Comparison of ENCODE assay signal across 5 fruit fly cellular contexts in the genomic region with DNA sequence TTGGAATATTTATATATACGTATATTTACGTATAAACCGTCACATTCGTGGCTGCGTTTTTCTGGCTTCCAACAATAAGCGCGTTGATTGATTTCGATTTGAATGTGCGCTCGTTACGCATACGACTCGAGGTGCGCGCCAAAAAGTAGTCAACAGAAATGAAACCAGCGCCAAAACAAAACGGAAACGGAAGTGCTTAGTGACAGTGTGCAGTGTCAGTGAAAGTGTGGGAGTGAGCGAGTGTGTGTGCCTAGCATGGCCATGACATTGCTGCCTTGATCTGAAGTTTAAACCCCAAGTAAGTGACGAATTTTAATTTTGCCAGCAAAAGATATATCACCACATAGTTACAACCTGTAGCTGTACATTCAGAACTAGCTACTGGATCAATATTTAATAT.
TF ChIP-seq lines count a peak whose summit lies in the region.

A gene (plus strand): TSS at position 192 of the 400 bp plus-strand sequence.

- TF ChIP-seq CTCF in whole organism, embryonic (GFP tag; optimal IDR thresholded peaks at IDR 0.05; lab: Kevin White, UChicago) = no peak

TF ChIP-seq in whole organism, adult, 20 proteins besides CTCF, POLR2A, EP300 and RAD21:
- TF ChIP-seq CG14711 (tag; optimal IDR thresholded peaks at IDR 0.05; lab: Kevin White, UChicago) = no peak
- peak; percentile 3 for TF ChIP-seq CG11617 (GFP tag; optimal IDR thresholded peaks at IDR 0.05; lab: Kevin White, UChicago)

TF ChIP-seq in whole organism, embryonic, 481 proteins besides CTCF, POLR2A, EP300 and RAD21 (continues in another document):
- TF ChIP-seq CG3995 (GFP tag; optimal IDR thresholded peaks at IDR 0.05; lab: Kevin White, UChicago) (no peak), CG15601 (tag; optimal IDR thresholded peaks at IDR 0.05; lab: Kevin White, UChicago) (no peak), CG9817 (tag; optimal IDR thresholded peaks at IDR 0.05; lab: Kevin White, UChicago) (peak; percentile 22), D19A (tag; optimal IDR thresholded peaks at IDR 0.05; lab: Kevin White, UChicago) (no peak), tup (GFP tag; optimal IDR thresholded peaks at IDR 0.05; lab: Kevin White, UChicago) (no peak), Sox100B (GFP tag; optimal IDR thresholded peaks at IDR 0.05; lab: Kevin White, UChicago) (no peak), CG34224 (GFP tag; IDR thresholded peaks at IDR 0.05; lab: Robert Waterston, UW; ENCODE audit: partially characterized antibody) (no peak), CG43689 (GFP tag; IDR thresholded peaks at IDR 0.05; lab: Robert Waterston, UW) (no peak), tap (tag; optimal IDR thresholded peaks at IDR 0.05; lab: Kevin White, UChicago) (no peak), CG4328 (GFP tag; optimal IDR thresholded peaks at IDR 0.05; lab: Kevin White, UChicago) (peak; percentile 7), Sry-β (GFP tag; optimal IDR thresholded peaks at IDR 0.05; lab: Kevin White, UChicago) (no peak), amos (GFP tag; IDR thresholded peaks at IDR 0.05; lab: Robert Waterston, UW; ENCODE audit: partially characterized antibody) (no peak), so (GFP tag; IDR thresholded peaks at IDR 0.05; lab: Robert Waterston, UW) (no peak), CG13424 (tag; optimal IDR thresholded peaks at IDR 0.05; lab: Kevin White, UChicago) (no peak), slbo (GFP tag; IDR thresholded peaks at IDR 0.05; lab: Robert Waterston, UW) (no peak), CG13624 (GFP tag; optimal IDR thresholded peaks at IDR 0.05; lab: Kevin White, UChicago) (no peak), CG1832 (GFP tag; optimal IDR thresholded peaks at IDR 0.05; lab: Kevin White, UChicago) (no peak), CG7963 (GFP tag; IDR thresholded peaks at IDR 0.05; lab: Robert Waterston, UW; ENCODE audit: partially characterized antibody) (no peak), Atf-2 (GFP tag; optimal IDR thresholded peaks at IDR 0.05; lab: Kevin White, UChicago) (no peak), CG7271 (tag; optimal IDR thresholded peaks at IDR 0.05; lab: Kevin White, UChicago) (peak; percentile 31), CG7372 (GFP tag; IDR thresholded peaks at IDR 0.05; lab: Robert Waterston, UW) (peak; percentile 29; the same call in 1 of the 2 replicates)

TF ChIP-seq in whole organism, prepupa, 60 proteins besides CTCF, POLR2A, EP300 and RAD21:
- TF ChIP-seq CG10631 (GFP tag; optimal IDR thresholded peaks at IDR 0.05; lab: Kevin White, UChicago) (no peak), achi (GFP tag; optimal IDR thresholded peaks at IDR 0.05; lab: Kevin White, UChicago) (peak; percentile 78), salr (GFP tag; optimal IDR thresholded peaks at IDR 0.05; lab: Kevin White, UChicago) (peak in 1 of 2 experiments; percentile 6), fd59A (GFP tag; optimal IDR thresholded peaks at IDR 0.05; lab: Kevin White, UChicago) (peak; percentile 12)
TF ChIP-seq in whole organism, prepupa: peak in this region for 3.

TF ChIP-seq in whole organism, pupa, 21 proteins besides CTCF, POLR2A, EP300 and RAD21:
- peak; percentile 54; the same call in 2 of the 3 replicates for TF ChIP-seq CG4496 (GFP tag; IDR thresholded peaks at IDR 0.05; lab: Robert Waterston, UW)
- TF ChIP-seq CG34367 (tag; optimal IDR thresholded peaks at IDR 0.05; lab: Kevin White, UChicago) = peak; percentile 42
- no peak for TF ChIP-seq EcR (GFP tag; optimal IDR thresholded peaks at IDR 0.05; lab: Kevin White, UChicago)
TF ChIP-seq in whole organism, pupa: peak in this region for 2.

TF ChIP-seq in whole organism, wandering third instar larva, 38 proteins besides CTCF, POLR2A, EP300 and RAD21:
- TF ChIP-seq sage (GFP tag; optimal IDR thresholded peaks at IDR 0.05; lab: Kevin White, UChicago) (no peak), CG9705 (GFP tag; optimal IDR thresholded peaks at IDR 0.05; lab: Kevin White, UChicago) (peak; percentile 21), dl (GFP tag; optimal IDR thresholded peaks at IDR 0.05; lab: Kevin White, UChicago; ENCODE audit: insufficient read depth in 1 of 2, partially characterized antibody in 2 of 2) (no peak)
